Worm (Caenorhabditis elegans) whole organism, young adult: Measurements from ENCODE around the gene mec-17.
A peak's percentile ranks its signal among the peaks of the same experiment; 100 is the strongest.

Source experiments
- B0019.2 ChIP-seq: fragments of 200-800 bp; sonication (Bioruptor generic); conservative IDR thresholded peaks from 2 replicates; pipeline ENCODE4 v1.3.6; 2022; ENCODE audit warnings: missing genetic modification reagents, missing genetic modification characterization, missing compliant biosample characterization
- B0035.1 ChIP-seq: sonication (generic microtip); optimal IDR thresholded peaks from 2 replicates; lab custom pipeline; 2016; ENCODE audit warnings: missing genetic modification characterization, mild to moderate bottlenecking, missing compliant biosample characterization, missing genotype, missing genetic modification reagents
- F23B12.7 ChIP-seq: sonication (generic microtip); optimal IDR thresholded peaks from 2 replicates; lab custom pipeline; 2017; ENCODE audit warnings: missing genetic modification characterization, mild to moderate bottlenecking, missing compliant biosample characterization, antibody characterized with exemption, moderate library complexity; ENCODE audit not compliant: insufficient read depth
- F49E8.2 ChIP-seq: sonication (generic microtip); optimal IDR thresholded peaks from 3 replicates; lab custom pipeline; 2017; ENCODE audit warnings: missing genetic modification characterization, mild to moderate bottlenecking, missing compliant biosample characterization, antibody characterized with exemption, moderate library complexity; ENCODE audit not compliant: insufficient read depth
- T26A5.8 ChIP-seq: sonication (generic microtip); optimal IDR thresholded peaks from 2 replicates; lab custom pipeline; 2016; ENCODE audit warnings: missing genetic modification characterization, missing compliant biosample characterization
- Y56A3A.18 ChIP-seq: fragments of 200-800 bp; sonication (Bioruptor generic); IDR thresholded peaks from 2 replicates; pipeline ENCODE4 v1.3.6; 2022; ENCODE audit warnings: missing genetic modification reagents, missing genetic modification characterization, missing compliant biosample characterization
- akir-1 ChIP-seq: fragments of 200-800 bp; sonication (Bioruptor generic); optimal IDR thresholded peaks from 2 replicates; lab custom pipeline; 2018; ENCODE audit warnings: mild to moderate bottlenecking, missing genetic modification characterization, moderate library complexity, missing compliant biosample characterization
- ama-1 ChIP-seq, 3 experiments: fragments of 150-350 bp in 1 of 3; sonication (generic microtip) in 2 of 3; optimal IDR thresholded peaks; 2 replicates each; lab custom pipeline; 2014 to 2018; ENCODE audit warnings: missing biosample characterization in 2 of 3, missing genetic modification characterization in 2 of 3, missing genetic modification reagents in 2 of 3
- attf-6 ChIP-seq: fragments of 200-800 bp; sonication (Bioruptor generic); IDR thresholded peaks from 2 replicates; pipeline ENCODE4 v1.3.6; 2022; ENCODE audit warnings: missing genetic modification reagents, missing genetic modification characterization, missing compliant biosample characterization
- cebp-1 ChIP-seq, 2 experiments: fragments of 200-800 bp in 1 of 2; sonication (Bioruptor generic) in 1 of 2; sonication (generic microtip) in 1 of 2; IDR thresholded peaks in 1 of 2; optimal IDR thresholded peaks in 1 of 2; 2 replicates each; pipeline versions ENCODE4 v1.3.6 to Lab custom; 2017 to 2022; ENCODE audit warnings: missing compliant biosample characterization in 2 of 2, missing genetic modification characterization in 2 of 2, mild to moderate bottlenecking in 1 of 2, missing genetic modification reagents in 1 of 2, moderate library complexity in 1 of 2
- ceh-100 ChIP-seq: fragments of 200-800 bp; sonication (Bioruptor generic); IDR thresholded peaks from 2 replicates; pipeline ENCODE4 v1.3.6; 2022; ENCODE audit warnings: missing genetic modification reagents, missing genetic modification characterization, missing compliant biosample characterization
- ceh-58 ChIP-seq: fragments of 200-800 bp; sonication (Bioruptor generic); IDR thresholded peaks from 2 replicates; pipeline ENCODE4 v1.3.6; 2022; ENCODE audit warnings: missing genetic modification characterization, missing compliant biosample characterization
- die-1 ChIP-seq: sonication (generic microtip); optimal IDR thresholded peaks from 2 replicates; lab custom pipeline; 2016; ENCODE audit warnings: missing genotype, mild to moderate bottlenecking, missing genetic modification characterization, missing compliant biosample characterization
- dpff-1 ChIP-seq: sonication (generic microtip); optimal IDR thresholded peaks from 2 replicates; lab custom pipeline; 2017; ENCODE audit warnings: mild to moderate bottlenecking, missing genetic modification characterization, missing compliant biosample characterization
- ekl-4 ChIP-seq: fragments of 200-800 bp; sonication (Bioruptor generic); IDR thresholded peaks from 2 replicates; pipeline ENCODE4 v1.3.6; 2022; ENCODE audit warnings: missing genetic modification reagents, missing genetic modification characterization, missing compliant biosample characterization
- ets-4 ChIP-seq: fragments of 200-800 bp; sonication (Bioruptor generic); optimal IDR thresholded peaks from 2 replicates; lab custom pipeline; 2018; ENCODE audit warnings: mild to moderate bottlenecking, missing genetic modification characterization, missing compliant biosample characterization
- fkh-3 ChIP-seq: sonication (generic microtip); optimal IDR thresholded peaks from 2 replicates; lab custom pipeline; 2016; ENCODE audit warnings: mild to moderate bottlenecking, missing genetic modification characterization, missing compliant biosample characterization
- him-1 ChIP-seq: sonication (generic microtip); optimal IDR thresholded peaks from 2 replicates; lab custom pipeline; 2016; ENCODE audit warnings: missing genotype, missing genetic modification reagents, missing genetic modification characterization, missing compliant biosample characterization
- hrde-1 ChIP-seq: sonication (generic microtip); optimal IDR thresholded peaks from 2 replicates; lab custom pipeline; 2016; ENCODE audit warnings: missing genetic modification characterization, mild to moderate bottlenecking, missing compliant biosample characterization, moderate library complexity, missing genotype, missing genetic modification reagents, borderline replicate concordance
- hsf-1 ChIP-seq: fragments of 200-800 bp; sonication (Bioruptor generic); IDR thresholded peaks from 2 replicates; pipeline ENCODE4 v1.3.6; 2022; ENCODE audit warnings: missing genetic modification reagents, missing genetic modification characterization, missing compliant biosample characterization
- let-607 ChIP-seq, 2 experiments: fragments of 200-800 bp in 1 of 2; sonication (Bioruptor generic) in 1 of 2; sonication (generic microtip) in 1 of 2; optimal IDR thresholded peaks; 2 replicates each; lab custom pipeline; 2016 to 2018; ENCODE audit warnings: mild to moderate bottlenecking in 2 of 2, missing compliant biosample characterization in 2 of 2, missing genetic modification characterization in 2 of 2, moderate library complexity in 2 of 2, missing genotype in 1 of 2
- lin-54 ChIP-seq: fragments of 200-800 bp; sonication (Bioruptor generic); optimal IDR thresholded peaks from 2 replicates; lab custom pipeline; 2018; ENCODE audit warnings: mild to moderate bottlenecking, missing genetic modification characterization, missing compliant biosample characterization
- madf-6 ChIP-seq: fragments of 200-800 bp; sonication (Bioruptor generic); IDR thresholded peaks from 2 replicates; pipeline ENCODE4 v1.3.6; 2022; ENCODE audit warnings: missing genetic modification reagents, missing genetic modification characterization, missing compliant biosample characterization
- madf-8 ChIP-seq: fragments of 200-800 bp; sonication (Bioruptor generic); conservative IDR thresholded peaks from 2 replicates; pipeline ENCODE4 v1.3.6; 2022; ENCODE audit warnings: missing genetic modification reagents, missing genetic modification characterization, missing compliant biosample characterization
- mcd-1 ChIP-seq: fragments of 200-800 bp; sonication (Bioruptor generic); IDR thresholded peaks from 2 replicates; pipeline ENCODE4 v1.3.6; 2022; ENCODE audit warnings: missing genetic modification reagents, missing genetic modification characterization, missing compliant biosample characterization
- mes-4 ChIP-seq: sonication (generic microtip); optimal IDR thresholded peaks from 2 replicates; lab custom pipeline; 2016; ENCODE audit warnings: missing genotype, missing genetic modification characterization, missing compliant biosample characterization
- nfya-1 ChIP-seq: sonication (generic microtip); optimal IDR thresholded peaks from 2 replicates; lab custom pipeline; 2017; ENCODE audit warnings: antibody characterized with exemption, missing compliant biosample characterization, missing genetic modification characterization, borderline replicate concordance; ENCODE audit not compliant: insufficient read depth
- nhr-27 ChIP-seq: fragments of 200-800 bp; sonication (Bioruptor generic); optimal IDR thresholded peaks from 2 replicates; lab custom pipeline; 2018; ENCODE audit warnings: mild to moderate bottlenecking, missing genetic modification characterization, moderate library complexity, missing compliant biosample characterization
- pbrm-1 ChIP-seq: fragments of 200-800 bp; sonication (Bioruptor generic); IDR thresholded peaks from 2 replicates; pipeline ENCODE4 v1.3.6; 2022; ENCODE audit warnings: missing genetic modification reagents, missing genetic modification characterization, missing compliant biosample characterization
- rec-8 ChIP-seq, 2 experiments: sonication (generic microtip); optimal IDR thresholded peaks; 2 replicates each; lab custom pipeline; 2016; ENCODE audit warnings: mild to moderate bottlenecking in 2 of 2, missing genetic modification characterization in 2 of 2, missing genetic modification reagents in 2 of 2, missing genotype in 2 of 2, missing biosample characterization in 1 of 2, missing compliant biosample characterization in 1 of 2, moderate library complexity in 1 of 2
- repo-1 ChIP-seq: sonication (generic microtip); optimal IDR thresholded peaks from 2 replicates; lab custom pipeline; 2017; ENCODE audit warnings: mild to moderate bottlenecking, missing genetic modification characterization, missing compliant biosample characterization
- sdz-38 ChIP-seq: sonication (generic microtip); optimal IDR thresholded peaks from 2 replicates; lab custom pipeline; 2016; ENCODE audit warnings: missing genotype, missing genetic modification characterization, missing compliant biosample characterization
- snpc-1.3 ChIP-seq: sonication (generic microtip); optimal IDR thresholded peaks from 2 replicates; lab custom pipeline; 2017; ENCODE audit warnings: missing genetic modification characterization, mild to moderate bottlenecking, missing compliant biosample characterization, antibody characterized with exemption, moderate library complexity, missing genotype, missing genetic modification reagents; ENCODE audit not compliant: insufficient read depth
- unc-130 ChIP-seq: sonication (generic microtip); optimal IDR thresholded peaks from 2 replicates; lab custom pipeline; 2016; ENCODE audit warnings: missing genetic modification reagents, missing genetic modification characterization, missing compliant biosample characterization
- unc-62 ChIP-seq: fragments of 150-350 bp; optimal IDR thresholded peaks from 2 replicates; lab custom pipeline; 2014; ENCODE audit warnings: missing biosample characterization, missing genetic modification reagents, missing genetic modification characterization
- ztf-18 ChIP-seq: sonication (generic microtip); optimal IDR thresholded peaks from 2 replicates; lab custom pipeline; 2016; ENCODE audit warnings: missing genotype, mild to moderate bottlenecking, missing genetic modification characterization, missing compliant biosample characterization
- ztf-25 ChIP-seq: fragments of 200-800 bp; sonication (Bioruptor generic); IDR thresholded peaks from 2 replicates; pipeline ENCODE4 v1.3.6; 2022; ENCODE audit warnings: missing genetic modification reagents, missing genetic modification characterization, missing compliant biosample characterization
- ztf-26 ChIP-seq: sonication (generic microtip); optimal IDR thresholded peaks from 2 replicates; lab custom pipeline; 2017; ENCODE audit warnings: missing genetic modification characterization, missing compliant biosample characterization
- ztf-28 ChIP-seq: fragments of 200-800 bp; sonication (Bioruptor generic); IDR thresholded peaks from 2 replicates; pipeline ENCODE4 v1.3.6; 2022; ENCODE audit warnings: missing genetic modification reagents, missing genetic modification characterization, missing compliant biosample characterization
- ztf-6 ChIP-seq: fragments of 200-800 bp; sonication (Bioruptor generic); IDR thresholded peaks from 2 replicates; pipeline ENCODE4 v1.3.6; 2022; ENCODE audit warnings: missing genetic modification reagents, missing genetic modification characterization, missing compliant biosample characterization

Gene mec-17

ce11 chrIV:8015726-8016312 lies 28.8 kb upstream of the mec-17 start, which contains the start of gene C26B2.7 (continued):
- peak; percentile 67 for TF ChIP-seq cebp-1 (GFP tag; IDR thresholded peaks at IDR 0.05; lab: Robert Waterston, UW)
- peak; percentile 69 for TF ChIP-seq cebp-1 (tag; optimal IDR thresholded peaks at IDR 0.05; lab: Kevin White, UChicago)
- TF ChIP-seq hsf-1 (GFP tag; lab: Robert Waterston, UW) = peak; percentile 77
- TF ChIP-seq F49E8.2 (tag; lab: Kevin White, UChicago) = peak; percentile 53
- TF ChIP-seq mcd-1 = peak; percentile 69
- peak; percentile 57 for TF ChIP-seq ekl-4 (GFP tag; lab: Robert Waterston, UW)
- TF ChIP-seq pbrm-1 = peak; percentile 62; the same call in 1 of the 2 replicates
- peak; percentile 8 for TF ChIP-seq him-1 (tag; lab: Kevin White, UChicago)
- TF ChIP-seq ztf-6 (GFP tag; lab: Robert Waterston, UW) = peak; percentile 44; the same call in 1 of the 2 replicates
- TF ChIP-seq die-1 = peak; percentile 54
- peak; percentile 63 for TF ChIP-seq madf-8
- peak in 1 of 2 experiments; percentile 34 for TF ChIP-seq rec-8 (tag; optimal IDR thresholded peaks at IDR 0.05; lab: Kevin White, UChicago)
- TF ChIP-seq B0035.1 (tag; lab: Kevin White, UChicago) = peak; percentile 3
- peak; percentile 57; the same call in 1 of the 2 replicates for TF ChIP-seq Y56A3A.18 (GFP tag; lab: Robert Waterston, UW)
- peak; percentile 75 for TF ChIP-seq ztf-18 (tag; lab: Kevin White, UChicago)
- 0 out of 2 replicates have a peak, but pooled peaks have one; percentile 14 for TF ChIP-seq attf-6
- peak; percentile 18 for TF ChIP-seq ztf-26 (tag; lab: Kevin White, UChicago)
- TF ChIP-seq unc-130 (GFP tag; lab: Kevin White, UChicago) = peak; percentile 61
- peak; percentile 9 for TF ChIP-seq hrde-1 (tag; lab: Kevin White, UChicago)
- peak in 1 of 2 experiments; percentile 48 for TF ChIP-seq let-607 (tag; optimal IDR thresholded peaks at IDR 0.05; lab: Kevin White, UChicago)

DNA sequence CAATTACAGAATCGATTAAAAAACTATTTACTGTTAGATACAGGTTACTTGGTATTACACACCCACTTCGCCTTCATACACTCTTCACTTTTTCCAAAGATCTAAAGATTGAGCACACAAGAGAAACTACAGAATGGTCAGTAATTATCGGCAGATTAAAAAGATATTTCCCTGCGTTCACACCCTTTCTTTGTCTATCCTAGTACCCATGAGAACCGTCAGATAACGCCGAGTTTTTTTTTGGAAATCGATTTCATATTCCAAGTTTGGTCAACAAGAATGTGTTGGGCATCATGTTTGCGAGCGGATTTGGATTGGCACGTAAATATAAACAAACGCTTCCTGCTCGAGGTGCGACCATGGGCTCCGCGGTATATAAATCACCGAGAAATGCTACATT lies 26.9 kb upstream of the mec-17 start, which contains the start of gene C26B2.8:
Gene C26B2.8, plus strand, starts transcription at position 301 of the 400 bp plus-strand sequence.
- TF ChIP-seq unc-62 (GFP tag; lab: Kevin White, UChicago) (no peak), madf-8 (no peak), rec-8 (tag; optimal IDR thresholded peaks at IDR 0.05; lab: Kevin White, UChicago) (no peak), akir-1 (GFP tag; lab: Kevin White, UChicago) (no peak), him-1 (tag; lab: Kevin White, UChicago) (no peak), dpff-1 (tag; lab: Kevin White, UChicago) (no peak), F23B12.7 (tag; lab: Kevin White, UChicago) (no peak), mes-4 (tag; lab: Kevin White, UChicago) (no peak), T26A5.8 (tag; lab: Kevin White, UChicago) (no peak), ama-1 (optimal IDR thresholded peaks at IDR 0.05; lab: Kevin White, UChicago) (no peak), ama-1 (GFP tag; optimal IDR thresholded peaks at IDR 0.05; lab: Kevin White, UChicago) (no peak), sdz-38 (tag; lab: Kevin White, UChicago) (no peak), hrde-1 (tag; lab: Kevin White, UChicago) (no peak), snpc-1.3 (no peak), nfya-1 (no peak), ceh-58 (GFP tag; lab: Robert Waterston, UW) (no peak), ztf-25 (no peak), ceh-100 (no peak)

DNA sequence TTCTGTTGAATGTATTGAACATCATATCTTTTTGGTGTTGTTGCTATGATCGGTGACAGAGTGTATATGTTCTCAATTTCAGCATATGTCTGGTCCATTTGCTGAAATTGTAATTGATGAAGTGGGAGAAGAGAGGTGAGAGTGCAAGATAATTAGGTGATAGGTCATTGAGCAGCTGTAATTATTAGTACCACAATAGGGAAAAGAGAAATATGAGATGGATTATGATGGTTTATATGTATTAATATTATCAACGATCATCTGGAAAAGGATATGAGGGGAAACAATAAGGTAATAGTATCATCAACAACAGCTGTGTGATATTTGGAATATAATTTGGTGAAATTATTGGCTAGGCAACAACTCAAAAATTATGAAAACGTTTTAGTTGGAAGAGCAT lies 25.3 kb upstream of the mec-17 start, which contains the start of gene Y42H9B.3:
Gene Y42H9B.3, minus strand, starts transcription at position 101 of the 400 bp plus-strand sequence.
- no peak for TF ChIP-seq nhr-27 (tag; lab: Kevin White, UChicago)
- TF ChIP-seq Y56A3A.18 (GFP tag; lab: Robert Waterston, UW) = no peak
- no peak for TF ChIP-seq repo-1 (tag; lab: Kevin White, UChicago)
- no peak for TF ChIP-seq ets-4 (GFP tag; lab: Kevin White, UChicago)
- no peak for TF ChIP-seq B0019.2
- no peak for TF ChIP-seq ztf-28 (GFP tag; lab: Robert Waterston, UW)
- no peak for TF ChIP-seq fkh-3 (tag; lab: Kevin White, UChicago)
- TF ChIP-seq madf-6 (GFP tag; lab: Robert Waterston, UW) = no peak
- TF ChIP-seq lin-54 (GFP tag; lab: Kevin White, UChicago) = no peak
